Worm (Caenorhabditis elegans) whole organism, mixed stage, embryonic: Measurements from ENCODE around the gene fbxb-81.

Experiments
- M03D4.4 ChIP-seq: sonication (generic microtip); optimal IDR thresholded peaks from 2 replicates; lab custom pipeline; 2017; ENCODE audit warnings: mild to moderate bottlenecking, missing genetic modification characterization, missing compliant biosample characterization
- bed-3 ChIP-seq: fragments of 200-800 bp; sonication (Bioruptor generic); optimal IDR thresholded peaks from 3 replicates; lab custom pipeline; 2018; ENCODE audit warnings: mild to moderate bottlenecking, missing genetic modification characterization, moderate library complexity, missing compliant biosample characterization
- ceh-39 ChIP-seq: fragments of 150-350 bp; optimal IDR thresholded peaks from 2 replicates; lab custom pipeline; 2014; ENCODE audit warnings: missing biosample characterization, missing genetic modification characterization
- ceh-43 ChIP-seq: fragments of 200-800 bp; sonication (Bioruptor generic); optimal IDR thresholded peaks from 2 replicates; lab custom pipeline; 2018; ENCODE audit warnings: mild to moderate bottlenecking, missing genetic modification characterization, moderate library complexity, missing compliant biosample characterization
- ceh-83 ChIP-seq: fragments of 200-800 bp; sonication (Bioruptor generic); optimal IDR thresholded peaks from 2 replicates; lab custom pipeline; 2018; ENCODE audit warnings: mild to moderate bottlenecking, missing genetic modification characterization, missing compliant biosample characterization
- cnd-1 ChIP-seq: fragments of 200-800 bp; sonication (Bioruptor generic); optimal IDR thresholded peaks from 2 replicates; lab custom pipeline; 2018; ENCODE audit warnings: mild to moderate bottlenecking, missing genetic modification characterization, missing compliant biosample characterization
- drap-1 ChIP-seq: fragments of 200-800 bp; sonication (Bioruptor generic); optimal IDR thresholded peaks from 3 replicates; lab custom pipeline; 2018; ENCODE audit warnings: mild to moderate bottlenecking, missing genetic modification characterization, missing compliant biosample characterization
- elt-1 ChIP-seq: sonication (generic microtip); optimal IDR thresholded peaks from 2 replicates; lab custom pipeline; 2017; ENCODE audit warnings: missing genetic modification characterization, mild to moderate bottlenecking, missing compliant biosample characterization, antibody characterized with exemption, moderate library complexity, borderline replicate concordance; ENCODE audit not compliant: insufficient read depth
- elt-3 ChIP-seq: fragments of 150-350 bp; optimal IDR thresholded peaks from 2 replicates; lab custom pipeline; 2014; ENCODE audit warnings: missing biosample characterization, missing genetic modification characterization
- flh-1 ChIP-seq: fragments of 200-800 bp; sonication (Bioruptor generic); optimal IDR thresholded peaks from 2 replicates; lab custom pipeline; 2018; ENCODE audit warnings: mild to moderate bottlenecking, missing genetic modification characterization, moderate library complexity, missing compliant biosample characterization
- ham-2 ChIP-seq: fragments of 200-800 bp; sonication (Bioruptor generic); optimal IDR thresholded peaks from 2 replicates; lab custom pipeline; 2018; ENCODE audit warnings: mild to moderate bottlenecking, missing genetic modification characterization, missing compliant biosample characterization
- hlh-1 ChIP-seq: fragments of 150-350 bp; optimal IDR thresholded peaks from 2 replicates; lab custom pipeline; 2014; ENCODE audit warnings: missing biosample characterization, missing genetic modification reagents, missing genetic modification characterization
- lin-32 ChIP-seq: fragments of 200-800 bp; sonication (Bioruptor generic); optimal IDR thresholded peaks from 2 replicates; lab custom pipeline; 2018; ENCODE audit warnings: mild to moderate bottlenecking, missing genetic modification characterization, missing compliant biosample characterization
- lsy-2 ChIP-seq: fragments of 150-350 bp; optimal IDR thresholded peaks from 2 replicates; lab custom pipeline; 2014; ENCODE audit warnings: missing biosample characterization, missing genetic modification characterization
- mab-5 ChIP-seq: fragments of 150-350 bp; optimal IDR thresholded peaks from 2 replicates; lab custom pipeline; 2014; ENCODE audit warnings: missing biosample characterization, missing genetic modification characterization
- mep-1 ChIP-seq: fragments of 150-350 bp; optimal IDR thresholded peaks from 2 replicates; lab custom pipeline; 2017; ENCODE audit warnings: missing biosample characterization, missing genetic modification reagents, missing genetic modification characterization, inconsistent platforms
- mls-2 ChIP-seq: sonication (generic microtip); optimal IDR thresholded peaks from 2 replicates; lab custom pipeline; 2016; ENCODE audit warnings: mild to moderate bottlenecking, missing genetic modification characterization, moderate library complexity, missing compliant biosample characterization
- nhr-2 ChIP-seq: fragments of 150-350 bp; optimal IDR thresholded peaks from 2 replicates; lab custom pipeline; 2014; ENCODE audit warnings: missing biosample characterization, missing genetic modification characterization
- nhr-237 ChIP-seq: fragments of 150-350 bp; optimal IDR thresholded peaks from 2 replicates; lab custom pipeline; 2014; ENCODE audit warnings: missing biosample characterization, missing genetic modification characterization
- nhr-28 ChIP-seq: fragments of 150-350 bp; optimal IDR thresholded peaks from 2 replicates; lab custom pipeline; 2014; ENCODE audit warnings: missing biosample characterization, missing genetic modification characterization
- pha-4 ChIP-seq: fragments of 150-350 bp; optimal IDR thresholded peaks from 2 replicates; lab custom pipeline; 2018; ENCODE audit warnings: missing biosample characterization, missing genetic modification reagents, missing genetic modification characterization
- sem-2 ChIP-seq: fragments of 200-800 bp; sonication (Bioruptor generic); optimal IDR thresholded peaks from 2 replicates; lab custom pipeline; 2018; ENCODE audit warnings: mild to moderate bottlenecking, missing genetic modification characterization, missing compliant biosample characterization
- sptf-1 ChIP-seq: sonication (generic microtip); optimal IDR thresholded peaks from 2 replicates; lab custom pipeline; 2017; ENCODE audit warnings: mild to moderate bottlenecking, missing genetic modification characterization, moderate library complexity, missing compliant biosample characterization
- tbx-8 ChIP-seq: fragments of 200-800 bp; sonication (Bioruptor generic); optimal IDR thresholded peaks from 2 replicates; lab custom pipeline; 2018; ENCODE audit warnings: mild to moderate bottlenecking, missing genetic modification characterization, moderate library complexity, missing compliant biosample characterization
- unc-39 ChIP-seq: fragments of 150-350 bp; optimal IDR thresholded peaks from 2 replicates; lab custom pipeline; 2014; ENCODE audit warnings: missing biosample characterization, missing genetic modification characterization
- unc-62 ChIP-seq: fragments of 150-350 bp; optimal IDR thresholded peaks from 2 replicates; lab custom pipeline; 2014; ENCODE audit warnings: missing biosample characterization, missing genetic modification reagents, missing genetic modification characterization
- zip-8 ChIP-seq: fragments of 150-350 bp; optimal IDR thresholded peaks from 2 replicates; lab custom pipeline; 2014; ENCODE audit warnings: missing biosample characterization, missing genetic modification characterization
- ztf-11 ChIP-seq: fragments of 150-350 bp; optimal IDR thresholded peaks from 2 replicates; lab custom pipeline; 2014; ENCODE audit warnings: missing biosample characterization, missing genetic modification characterization

fbxb-81 gene

ce11 chrIII:177715-178114 is 36.7 kb upstream of the fbxb-81 start, which contains the start of gene F40G9.14:
F40G9.14 (minus strand) TSS chrIII:177815.
- TF ChIP-seq ham-2 (GFP tag; lab: Kevin White, UChicago) (no peak), mep-1 (tag; lab: Kevin White, UChicago) (no peak), unc-39 (tag; lab: Kevin White, UChicago) (no peak), unc-62 (GFP tag; lab: Kevin White, UChicago) (no peak), ceh-83 (GFP tag; lab: Kevin White, UChicago) (no peak), lsy-2 (no peak), elt-1 (tag; lab: Kevin White, UChicago) (no peak), ceh-43 (GFP tag; lab: Kevin White, UChicago) (no peak), sem-2 (GFP tag; lab: Kevin White, UChicago) (no peak)

ce11 chrIII:175733-176132 is 34.7 kb upstream of the fbxb-81 start, which contains the start of gene clec-148:
clec-148 (minus strand) TSS chrIII:175833.
- TF ChIP-seq mep-1 (tag; lab: Kevin White, UChicago) (no peak), pha-4 (tag; lab: Kevin White, UChicago) (no peak), cnd-1 (tag; lab: Kevin White, UChicago) (no peak), mab-5 (tag; lab: Kevin White, UChicago) (no peak), sptf-1 (tag; lab: Kevin White, UChicago) (no peak), mls-2 (tag; lab: Kevin White, UChicago) (no peak), tbx-8 (no peak), ceh-43 (GFP tag; lab: Kevin White, UChicago) (no peak), lin-32 (GFP tag; lab: Kevin White, UChicago) (no peak), unc-62 (GFP tag; lab: Kevin White, UChicago) (no peak), hlh-1 (no peak), nhr-2 (tag; lab: Kevin White, UChicago) (no peak), elt-3 (tag; lab: Kevin White, UChicago) (no peak), M03D4.4 (tag; lab: Kevin White, UChicago) (no peak), ceh-39 (tag; lab: Kevin White, UChicago) (no peak)

ce11 chrIII:173501-173900 is 32.5 kb upstream of the fbxb-81 start, which contains the start of gene F40G9.19:
F40G9.19 (plus strand) TSS chrIII:173801.
- TF ChIP-seq tbx-8 (no peak), drap-1 (no peak), mab-5 (tag; lab: Kevin White, UChicago) (no peak), zip-8 (tag; lab: Kevin White, UChicago) (no peak), nhr-237 (tag; lab: Kevin White, UChicago) (no peak), ham-2 (GFP tag; lab: Kevin White, UChicago) (no peak), ztf-11 (tag; lab: Kevin White, UChicago) (no peak), M03D4.4 (tag; lab: Kevin White, UChicago) (no peak), mep-1 (tag; lab: Kevin White, UChicago) (no peak), bed-3 (GFP tag; lab: Kevin White, UChicago) (no peak), ceh-43 (GFP tag; lab: Kevin White, UChicago) (no peak)
- TF ChIP-seq, all 35 proteins: peak for 0

ce11 chrIII:171617-172016 is 30.6 kb upstream of the fbxb-81 start, which contains the start of the genes F40G9.9 and F40G9.12:
F40G9.9 (minus strand) TSS chrIII:171717.
F40G9.12 (plus strand) TSS chrIII:171847.
- TF ChIP-seq M03D4.4 (tag; lab: Kevin White, UChicago) (no peak), sem-2 (GFP tag; lab: Kevin White, UChicago) (no peak), lin-32 (GFP tag; lab: Kevin White, UChicago) (no peak), ceh-39 (tag; lab: Kevin White, UChicago) (no peak), ham-2 (GFP tag; lab: Kevin White, UChicago) (no peak), hlh-1 (no peak), mls-2 (tag; lab: Kevin White, UChicago) (no peak), lsy-2 (no peak)

- no peak for TF ChIP-seq tbx-8
- no peak for TF ChIP-seq lin-32 (GFP tag; lab: Kevin White, UChicago)
- TF ChIP-seq flh-1 (GFP tag; lab: Kevin White, UChicago): no peak
- no peak for TF ChIP-seq drap-1
Observed at ce11 chrIII:169478-169877, 28.5 kb upstream of the fbxb-81 start, which contains the start of gene F40G9.18. F40G9.18 (minus strand) TSS chrIII:169578.

- TF ChIP-seq unc-62 (GFP tag; lab: Kevin White, UChicago) (no peak), mab-5 (tag; lab: Kevin White, UChicago) (no peak), nhr-2 (tag; lab: Kevin White, UChicago) (no peak), nhr-28 (tag; lab: Kevin White, UChicago) (no peak)
Observed at ce11 chrIII:165390-165789, 24.4 kb upstream of the fbxb-81 start, which contains the start of gene F40G9.7. F40G9.7 (plus strand) TSS chrIII:165690.
